Worm (Caenorhabditis elegans) whole organism, mixed stage, embryonic: Measurements from ENCODE around the gene prp-19.

Source experiments
- M03D4.4 ChIP-seq: sonication (generic microtip); optimal IDR thresholded peaks from 2 replicates; lab custom pipeline; 2017; ENCODE audit warnings: mild to moderate bottlenecking, missing genetic modification characterization, missing compliant biosample characterization
- blmp-1 ChIP-seq: fragments of 150-350 bp; optimal IDR thresholded peaks from 2 replicates; lab custom pipeline; 2014; ENCODE audit warnings: missing biosample characterization, missing genetic modification characterization
- ceh-39 ChIP-seq: fragments of 150-350 bp; optimal IDR thresholded peaks from 2 replicates; lab custom pipeline; 2014; ENCODE audit warnings: missing biosample characterization, missing genetic modification characterization
- ces-1 ChIP-seq: fragments of 150-350 bp; optimal IDR thresholded peaks from 2 replicates; lab custom pipeline; 2014; ENCODE audit warnings: missing biosample characterization, missing genetic modification reagents, missing genetic modification characterization
- hlh-1 ChIP-seq: fragments of 150-350 bp; optimal IDR thresholded peaks from 2 replicates; lab custom pipeline; 2014; ENCODE audit warnings: missing biosample characterization, missing genetic modification reagents, missing genetic modification characterization
- lsy-2 ChIP-seq: fragments of 150-350 bp; optimal IDR thresholded peaks from 2 replicates; lab custom pipeline; 2014; ENCODE audit warnings: missing biosample characterization, missing genetic modification characterization
- mep-1 ChIP-seq: fragments of 150-350 bp; optimal IDR thresholded peaks from 2 replicates; lab custom pipeline; 2017; ENCODE audit warnings: missing biosample characterization, missing genetic modification reagents, missing genetic modification characterization, inconsistent platforms
- nhr-76 ChIP-seq: sonication (generic microtip); optimal IDR thresholded peaks from 2 replicates; lab custom pipeline; 2017; ENCODE audit warnings: missing biosample characterization, missing genetic modification characterization
- snpc-4 ChIP-seq: fragments of 150-350 bp; optimal IDR thresholded peaks from 2 replicates; lab custom pipeline; 2014; ENCODE audit warnings: missing biosample characterization, missing genetic modification characterization
- ztf-11 ChIP-seq: fragments of 150-350 bp; optimal IDR thresholded peaks from 2 replicates; lab custom pipeline; 2014; ENCODE audit warnings: missing biosample characterization, missing genetic modification characterization

DNA sequence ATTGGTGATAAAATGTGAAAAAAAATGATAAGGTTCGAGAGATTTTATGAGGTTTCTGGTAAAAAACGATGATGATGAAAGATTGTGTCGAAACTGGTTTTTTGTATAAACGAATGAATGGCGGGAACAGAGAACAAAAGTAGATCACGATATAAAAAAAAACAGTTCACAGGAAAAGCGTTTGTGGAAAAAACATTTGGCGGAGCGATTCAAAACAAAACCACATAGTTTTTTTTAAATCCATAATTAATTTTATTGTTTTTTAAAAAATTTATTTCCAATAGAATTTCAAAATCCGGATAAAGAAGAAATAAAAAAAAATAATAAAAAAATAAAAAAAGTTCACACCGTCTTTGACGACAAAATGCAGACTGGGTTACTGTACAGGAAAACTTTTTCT lies 43.5 kb upstream of the prp-19 start, which contains the start of gene ZC155.4:
- TF ChIP-seq blmp-1 (tag; lab: Kevin White, UChicago) (no peak), snpc-4 (tag; lab: Kevin White, UChicago) (no peak), M03D4.4 (tag; lab: Kevin White, UChicago) (no peak), ztf-11 (tag; lab: Kevin White, UChicago) (no peak), ces-1 (GFP tag; lab: Kevin White, UChicago) (no peak), hlh-1 (tag; lab: Kevin White, UChicago) (no peak), lsy-2 (no peak), ceh-39 (tag; lab: Kevin White, UChicago) (no peak), nhr-76 (tag; lab: Kevin White, UChicago) (no peak), mep-1 (no peak)
